Worm (Caenorhabditis elegans): ENCODE measurements around the gene R04A9.3.

DNA sequence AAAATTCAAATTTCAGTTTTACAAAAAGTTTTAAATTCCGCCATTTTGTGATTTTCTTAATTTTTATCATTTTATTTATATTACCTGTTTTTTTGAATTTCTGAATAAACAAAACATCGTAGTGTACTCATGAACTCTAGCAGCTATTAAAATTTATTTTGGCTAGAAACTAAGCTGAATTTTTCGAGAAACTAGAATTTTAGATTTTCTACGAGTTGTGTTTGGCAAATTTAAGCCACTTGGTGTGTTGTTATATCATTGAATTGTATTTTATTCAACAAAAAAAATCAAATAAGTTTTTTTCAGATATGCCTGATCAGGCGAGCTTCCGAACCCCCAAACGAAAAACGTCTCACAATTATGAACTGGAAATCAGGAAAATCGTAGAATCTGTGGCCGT lies 16.9 kb upstream of the R04A9.3 start, which contains the start of gene R04A9.6:
- TF ChIP-seq lsy-2 (tag; optimal IDR thresholded peaks at IDR 0.05) (no peak), blmp-1 (tag; optimal IDR thresholded peaks at IDR 0.05) (no peak), ces-1 (GFP tag; optimal IDR thresholded peaks at IDR 0.05) (no peak), snpc-4 (tag; optimal IDR thresholded peaks at IDR 0.05) (no peak), lin-32 (GFP tag; optimal IDR thresholded peaks at IDR 0.05) (no peak)

Data from whole organism, mixed stage, embryonic.